Worm (Caenorhabditis elegans) whole organism, early embryonic: Measurements from ENCODE around the gene T27E9.2.

Experiments
- aly-1 ChIP-seq: sonication (generic microtip); optimal IDR thresholded peaks from 2 replicates; lab custom pipeline; 2016; ENCODE audit warnings: missing genetic modification characterization, missing compliant biosample characterization
- ama-1 ChIP-seq: fragments of 150-350 bp; optimal IDR thresholded peaks from 2 replicates; lab custom pipeline; 2014
- ceh-13 ChIP-seq: fragments of 200-800 bp; sonication (Bioruptor generic); optimal IDR thresholded peaks from 2 replicates; lab custom pipeline; 2018; ENCODE audit warnings: mild to moderate bottlenecking, missing genetic modification characterization, missing compliant biosample characterization
- ceh-36 ChIP-seq: sonication (generic microtip); optimal IDR thresholded peaks from 2 replicates; lab custom pipeline; 2016; ENCODE audit warnings: missing genetic modification characterization, inconsistent platforms, missing compliant biosample characterization
- ets-7 ChIP-seq: sonication (generic microtip); optimal IDR thresholded peaks from 2 replicates; lab custom pipeline; 2016; ENCODE audit warnings: missing genotype, missing genetic modification characterization, missing compliant biosample characterization
- flt-1 ChIP-seq: fragments of 200-800 bp; sonication (Bioruptor generic); IDR thresholded peaks from 2 replicates; pipeline ENCODE4 v1.3.6; 2022; ENCODE audit warnings: missing genetic modification characterization, missing compliant biosample characterization
- hmbx-1 ChIP-seq: sonication (generic microtip); optimal IDR thresholded peaks from 2 replicates; lab custom pipeline; 2016; ENCODE audit warnings: mild to moderate bottlenecking, missing genetic modification characterization, missing compliant biosample characterization
- hmg-4 ChIP-seq: fragments of 200-800 bp; sonication (Bioruptor generic); optimal IDR thresholded peaks from 2 replicates; lab custom pipeline; 2018; ENCODE audit warnings: mild to moderate bottlenecking, missing genetic modification characterization, missing compliant biosample characterization
- pes-1 ChIP-seq: fragments of 200-800 bp; sonication (Bioruptor generic); IDR thresholded peaks from 2 replicates; pipeline ENCODE4 v1.3.6; 2022; ENCODE audit warnings: missing genetic modification reagents, missing genetic modification characterization, missing compliant biosample characterization
- scrt-1 ChIP-seq: fragments of 200-800 bp; sonication (Bioruptor generic); IDR thresholded peaks from 2 replicates; pipeline ENCODE4 v1.3.6; 2022; ENCODE audit warnings: missing genetic modification characterization, missing compliant biosample characterization
- tra-4 ChIP-seq: sonication (generic microtip); optimal IDR thresholded peaks from 2 replicates; lab custom pipeline; 2017; ENCODE audit warnings: missing genetic modification characterization, missing compliant biosample characterization

ce11 chrIII:13426036-13426435 is 36.3 kb downstream of the T27E9.2 start, which contains the start of gene cope-1:
- TF ChIP-seq hmbx-1 (tag; lab: Kevin White, UChicago) (no peak), ets-7 (no peak), ama-1 (no peak), flt-1 (GFP tag; lab: Robert Waterston, UW) (no peak), ceh-36 (no peak), hmg-4 (GFP tag; lab: Kevin White, UChicago) (no peak), aly-1 (tag; lab: Kevin White, UChicago) (no peak), tra-4 (no peak), scrt-1 (GFP tag; lab: Robert Waterston, UW) (no peak), ceh-13 (GFP tag; lab: Kevin White, UChicago) (no peak), pes-1 (GFP tag; lab: Robert Waterston, UW) (no peak)
